Worm (Caenorhabditis elegans) whole organism, young adult: ENCODE data around the gene ZK856.6.

Source experiments
- F10E7.11 ChIP-seq: sonication (generic microtip); optimal IDR thresholded peaks from 2 replicates; lab custom pipeline; 2017; ENCODE audit warnings: mild to moderate bottlenecking, missing genetic modification characterization, moderate library complexity, missing compliant biosample characterization
- F33H1.4 ChIP-seq: fragments of 200-800 bp; sonication (Bioruptor generic); IDR thresholded peaks from 2 replicates; pipeline ENCODE4 v1.3.6; 2022; ENCODE audit warnings: missing genetic modification reagents, missing genetic modification characterization, missing compliant biosample characterization
- Y67H2A.10 ChIP-seq: fragments of 200-800 bp; sonication (Bioruptor generic); conservative IDR thresholded peaks from 2 replicates; pipeline ENCODE4 v1.3.6; 2022; ENCODE audit warnings: missing genetic modification reagents, missing genetic modification characterization, missing compliant biosample characterization
- akir-1 ChIP-seq: fragments of 200-800 bp; sonication (Bioruptor generic); optimal IDR thresholded peaks from 2 replicates; lab custom pipeline; 2018; ENCODE audit warnings: mild to moderate bottlenecking, missing genetic modification characterization, moderate library complexity, missing compliant biosample characterization
- ama-1 ChIP-seq, 3 experiments: fragments of 150-350 bp in 1 of 3; sonication (generic microtip) in 2 of 3; optimal IDR thresholded peaks; 2 replicates each; lab custom pipeline; 2014 to 2018; ENCODE audit warnings: missing biosample characterization in 2 of 3, missing genetic modification characterization in 2 of 3, missing genetic modification reagents in 2 of 3
- attf-3 ChIP-seq: fragments of 200-800 bp; sonication (Bioruptor generic); conservative IDR thresholded peaks from 2 replicates; pipeline ENCODE4 v1.3.6; 2022; ENCODE audit warnings: missing genetic modification reagents, missing genetic modification characterization, missing compliant biosample characterization
- attf-5 ChIP-seq: fragments of 200-800 bp; sonication (Bioruptor generic); optimal IDR thresholded peaks from 2 replicates; lab custom pipeline; 2018; ENCODE audit warnings: mild to moderate bottlenecking, missing genetic modification characterization, missing compliant biosample characterization
- cebp-1 ChIP-seq, 2 experiments: fragments of 200-800 bp in 1 of 2; sonication (Bioruptor generic) in 1 of 2; sonication (generic microtip) in 1 of 2; IDR thresholded peaks in 1 of 2; optimal IDR thresholded peaks in 1 of 2; 2 replicates each; pipeline versions ENCODE4 v1.3.6 to Lab custom; 2017 to 2022; ENCODE audit warnings: missing compliant biosample characterization in 2 of 2, missing genetic modification characterization in 2 of 2, mild to moderate bottlenecking in 1 of 2, missing genetic modification reagents in 1 of 2, moderate library complexity in 1 of 2
- lsl-1 ChIP-seq: fragments of 200-800 bp; sonication (Bioruptor generic); optimal IDR thresholded peaks from 2 replicates; lab custom pipeline; 2018; ENCODE audit warnings: mild to moderate bottlenecking, missing genetic modification characterization, moderate library complexity, missing compliant biosample characterization
- rcor-1 ChIP-seq: fragments of 200-800 bp; sonication (Bioruptor generic); IDR thresholded peaks from 2 replicates; pipeline ENCODE4 v1.3.6; 2022; ENCODE audit warnings: missing genetic modification reagents, missing genetic modification characterization, missing compliant biosample characterization
- snpc-1.1 ChIP-seq: sonication (generic microtip); optimal IDR thresholded peaks from 2 replicates; lab custom pipeline; 2017; ENCODE audit warnings: missing genetic modification characterization, mild to moderate bottlenecking, missing compliant biosample characterization, antibody characterized with exemption, moderate library complexity, missing genotype, missing genetic modification reagents; ENCODE audit not compliant: insufficient read depth
- ztf-25 ChIP-seq: fragments of 200-800 bp; sonication (Bioruptor generic); IDR thresholded peaks from 2 replicates; pipeline ENCODE4 v1.3.6; 2022; ENCODE audit warnings: missing genetic modification reagents, missing genetic modification characterization, missing compliant biosample characterization
- ztf-28 ChIP-seq: fragments of 200-800 bp; sonication (Bioruptor generic); IDR thresholded peaks from 2 replicates; pipeline ENCODE4 v1.3.6; 2022; ENCODE audit warnings: missing genetic modification reagents, missing genetic modification characterization, missing compliant biosample characterization

ce11 chrV:10203435-10204009 lies 5.0 kb downstream of the ZK856.6 start, which contains the start of gene chpf-1:
- TF ChIP-seq Y67H2A.10 (GFP tag; lab: Robert Waterston, UW) = no peak
- no peak for TF ChIP-seq attf-3 (GFP tag; lab: Robert Waterston, UW)
- TF ChIP-seq snpc-1.1 = no peak
- TF ChIP-seq ztf-25 (GFP tag; lab: Robert Waterston, UW) = no peak
- TF ChIP-seq rcor-1 = no peak
- no peak for TF ChIP-seq akir-1
- no peak for TF ChIP-seq F10E7.11
- TF ChIP-seq cebp-1 (GFP tag; IDR thresholded peaks at IDR 0.05; lab: Robert Waterston, UW) = no peak
- TF ChIP-seq cebp-1 (tag; optimal IDR thresholded peaks at IDR 0.05; lab: Kevin White, UChicago) = peak; percentile 2
- no peak for TF ChIP-seq F33H1.4 (GFP tag; lab: Robert Waterston, UW)
- no peak for TF ChIP-seq attf-5 (GFP tag; lab: Kevin White, UChicago)
- no peak for TF ChIP-seq lsl-1
- TF ChIP-seq ztf-28 (GFP tag; lab: Robert Waterston, UW) = no peak
- no peak for TF ChIP-seq ama-1 (optimal IDR thresholded peaks at IDR 0.05; lab: Kevin White, UChicago)
- no peak for TF ChIP-seq ama-1 (GFP tag; optimal IDR thresholded peaks at IDR 0.05; lab: Kevin White, UChicago)
